Worm (Caenorhabditis elegans): Measurements from ENCODE around the gene oig-4.

ce11 chrII:7607953-7608352 lies 5.4 kb upstream of the oig-4 start, which contains the start of gene lips-17:
- TF ChIP-seq him-1 (tag; optimal IDR thresholded peaks at IDR 0.05): no peak
- TF ChIP-seq W03F9.2 (tag; optimal IDR thresholded peaks at IDR 0.05): no peak

All from whole organism, L4/young adult.